Worm (Caenorhabditis elegans) whole organism, L3 larva: ENCODE results near the gene pab-2.

Experiments
- R02D3.7 ChIP-seq: fragments of 150-350 bp; optimal IDR thresholded peaks from 2 replicates; lab custom pipeline; 2014; ENCODE audit warnings: missing biosample characterization, missing genetic modification characterization
- ZK546.5 ChIP-seq: sonication (generic microtip); optimal IDR thresholded peaks from 2 replicates; lab custom pipeline; 2017; ENCODE audit warnings: missing biosample characterization, missing genetic modification characterization
- aly-2 ChIP-seq: fragments of 150-350 bp; optimal IDR thresholded peaks from 2 replicates; lab custom pipeline; 2014; ENCODE audit warnings: missing biosample characterization, missing genetic modification characterization
- ama-1 ChIP-seq: fragments of 150-350 bp; optimal IDR thresholded peaks from 2 replicates; lab custom pipeline; 2018
- ceh-16 ChIP-seq: sonication (generic microtip); optimal IDR thresholded peaks from 2 replicates; lab custom pipeline; 2017; ENCODE audit warnings: missing biosample characterization, missing genetic modification characterization
- ceh-28 ChIP-seq: fragments of 150-350 bp; optimal IDR thresholded peaks from 2 replicates; lab custom pipeline; 2014; ENCODE audit warnings: missing biosample characterization, missing genetic modification reagents, missing genetic modification characterization
- ceh-82 ChIP-seq: fragments of 150-350 bp; optimal IDR thresholded peaks from 2 replicates; lab custom pipeline; 2014; ENCODE audit warnings: missing biosample characterization, missing genetic modification characterization
- ceh-9 ChIP-seq: sonication (generic microtip); optimal IDR thresholded peaks from 2 replicates; lab custom pipeline; 2018; ENCODE audit warnings: missing biosample characterization, missing genetic modification characterization
- daf-12 ChIP-seq: fragments of 150-350 bp; optimal IDR thresholded peaks from 2 replicates; lab custom pipeline; 2014; ENCODE audit warnings: missing biosample characterization, missing genetic modification reagents, missing genetic modification characterization
- egl-27 ChIP-seq: sonication (generic microtip); optimal IDR thresholded peaks from 4 replicates; lab custom pipeline; 2017; ENCODE audit warnings: missing biosample characterization, missing genetic modification reagents, missing genetic modification characterization
- egl-5 ChIP-seq: fragments of 150-350 bp; optimal IDR thresholded peaks from 2 replicates; lab custom pipeline; 2017; ENCODE audit warnings: missing biosample characterization, missing genetic modification reagents, missing genetic modification characterization, inconsistent platforms
- elt-1 ChIP-seq: fragments of 150-350 bp; optimal IDR thresholded peaks from 2 replicates; lab custom pipeline; 2014; ENCODE audit warnings: missing biosample characterization, missing genetic modification characterization
- elt-2 ChIP-seq: sonication (generic microtip); optimal IDR thresholded peaks from 2 replicates; lab custom pipeline; 2016; ENCODE audit warnings: missing genetic modification reagents, mild to moderate bottlenecking, missing genetic modification characterization, missing compliant biosample characterization
- elt-3 ChIP-seq, 3 experiments: fragments of 150-350 bp in 1 of 3; sonication (generic microtip) in 2 of 3; optimal IDR thresholded peaks; 2 replicates in 2 of 3; 4 replicates in 1 of 3; lab custom pipeline; 2014 to 2017; ENCODE audit warnings: missing biosample characterization in 3 of 3, missing genetic modification characterization in 3 of 3
- eor-1 ChIP-seq, 2 experiments: fragments of 150-350 bp; optimal IDR thresholded peaks; 2 replicates each; lab custom pipeline; 2014 to 2018; ENCODE audit warnings: missing biosample characterization in 2 of 2, missing genetic modification characterization in 2 of 2
- fkh-10 ChIP-seq: sonication (generic microtip); optimal IDR thresholded peaks from 2 replicates; lab custom pipeline; 2017; ENCODE audit warnings: missing biosample characterization, missing genetic modification reagents, missing genetic modification characterization
- fkh-2 ChIP-seq: fragments of 150-350 bp; optimal IDR thresholded peaks from 2 replicates; lab custom pipeline; 2014; ENCODE audit warnings: missing biosample characterization, missing genetic modification reagents, missing genetic modification characterization
- fos-1 ChIP-seq: fragments of 150-350 bp; optimal IDR thresholded peaks from 2 replicates; lab custom pipeline; 2014; ENCODE audit warnings: missing biosample characterization, missing genetic modification characterization
- hmg-11 ChIP-seq: sonication (generic microtip); optimal IDR thresholded peaks from 2 replicates; lab custom pipeline; 2016; ENCODE audit warnings: missing genetic modification characterization, missing compliant biosample characterization
- jun-1 ChIP-seq: fragments of 150-350 bp; optimal IDR thresholded peaks from 2 replicates; lab custom pipeline; 2014; ENCODE audit warnings: missing biosample characterization, missing genetic modification reagents, missing genetic modification characterization
- lin-15B ChIP-seq: fragments of 150-350 bp; optimal IDR thresholded peaks from 2 replicates; lab custom pipeline; 2014; ENCODE audit warnings: missing biosample characterization, missing genetic modification characterization
- lin-39 ChIP-seq: fragments of 150-350 bp; optimal IDR thresholded peaks from 2 replicates; lab custom pipeline; 2018; ENCODE audit warnings: missing biosample characterization, missing genetic modification reagents, missing genetic modification characterization
- lsy-12 ChIP-seq: sonication (generic microtip); optimal IDR thresholded peaks from 2 replicates; lab custom pipeline; 2016; ENCODE audit warnings: mild to moderate bottlenecking, missing genetic modification characterization, missing compliant biosample characterization
- mdl-1 ChIP-seq: fragments of 150-350 bp; optimal IDR thresholded peaks from 2 replicates; lab custom pipeline; 2014; ENCODE audit warnings: missing biosample characterization, missing genetic modification characterization
- mml-1 ChIP-seq: fragments of 150-350 bp; sonication (generic microtip); optimal IDR thresholded peaks from 3 replicates; lab custom pipeline; 2014; ENCODE audit warnings: missing biosample characterization, missing genetic modification characterization
- nfya-1 ChIP-seq: sonication (generic microtip); optimal IDR thresholded peaks from 2 replicates; lab custom pipeline; 2017; ENCODE audit warnings: missing genetic modification characterization, mild to moderate bottlenecking, missing compliant biosample characterization, antibody characterized with exemption, moderate library complexity; ENCODE audit not compliant: insufficient read depth
- nhr-11 ChIP-seq: fragments of 150-350 bp; optimal IDR thresholded peaks from 2 replicates; lab custom pipeline; 2014; ENCODE audit warnings: missing biosample characterization, missing genetic modification characterization
- nhr-12 ChIP-seq: fragments of 150-350 bp; optimal IDR thresholded peaks from 2 replicates; lab custom pipeline; 2014; ENCODE audit warnings: missing biosample characterization, missing genetic modification characterization
- nhr-23 ChIP-seq: fragments of 150-350 bp; optimal IDR thresholded peaks from 2 replicates; lab custom pipeline; 2014; ENCODE audit warnings: missing biosample characterization, missing genetic modification reagents, missing genetic modification characterization
- nhr-237 ChIP-seq: fragments of 150-350 bp; optimal IDR thresholded peaks from 2 replicates; lab custom pipeline; 2014; ENCODE audit warnings: missing biosample characterization, missing genetic modification characterization
- nhr-25 ChIP-seq: sonication (generic microtip); optimal IDR thresholded peaks from 2 replicates; lab custom pipeline; 2017; ENCODE audit warnings: missing biosample characterization, missing genetic modification characterization
- nhr-28 ChIP-seq: fragments of 150-350 bp; optimal IDR thresholded peaks from 2 replicates; lab custom pipeline; 2014; ENCODE audit warnings: missing biosample characterization, missing genetic modification characterization
- nhr-43 ChIP-seq: sonication (generic microtip); optimal IDR thresholded peaks from 2 replicates; lab custom pipeline; 2016; ENCODE audit warnings: mild to moderate bottlenecking, missing genetic modification characterization, missing compliant biosample characterization; ENCODE audit not compliant: poor library complexity, severe bottlenecking
- nhr-67 ChIP-seq: fragments of 150-350 bp; optimal IDR thresholded peaks from 2 replicates; lab custom pipeline; 2014; ENCODE audit warnings: missing biosample characterization, missing genetic modification characterization
- nhr-76 ChIP-seq: fragments of 150-350 bp; sonication (generic microtip); optimal IDR thresholded peaks from 5 replicates; lab custom pipeline; 2014; ENCODE audit warnings: missing biosample characterization, missing genetic modification characterization
- nhr-77 ChIP-seq: fragments of 150-350 bp; optimal IDR thresholded peaks from 2 replicates; lab custom pipeline; 2014; ENCODE audit warnings: missing biosample characterization, missing genetic modification characterization
- pha-4 ChIP-seq: fragments of 150-350 bp; optimal IDR thresholded peaks from 2 replicates; lab custom pipeline; 2014; ENCODE audit warnings: missing biosample characterization, missing genetic modification reagents, missing genetic modification characterization
- pqm-1 ChIP-seq: fragments of 150-350 bp; optimal IDR thresholded peaks from 2 replicates; lab custom pipeline; 2017; ENCODE audit warnings: missing biosample characterization, missing genetic modification characterization, inconsistent platforms
- sea-2 ChIP-seq: fragments of 150-350 bp; sonication (generic microtip); optimal IDR thresholded peaks from 4 replicates; lab custom pipeline; 2014; ENCODE audit warnings: missing biosample characterization, missing genetic modification reagents, missing genetic modification characterization
- skn-1 ChIP-seq: fragments of 150-350 bp; optimal IDR thresholded peaks from 2 replicates; lab custom pipeline; 2014; ENCODE audit warnings: missing biosample characterization, missing genetic modification characterization
- snpc-4 ChIP-seq: fragments of 150-350 bp; optimal IDR thresholded peaks from 2 replicates; lab custom pipeline; 2014; ENCODE audit warnings: missing biosample characterization, missing genetic modification characterization
- tbx-2 ChIP-seq: sonication (generic microtip); optimal IDR thresholded peaks from 2 replicates; lab custom pipeline; 2016; ENCODE audit warnings: mild to moderate bottlenecking, missing genetic modification characterization, missing compliant biosample characterization
- unc-39 ChIP-seq: sonication (generic microtip); optimal IDR thresholded peaks from 4 replicates; lab custom pipeline; 2017; ENCODE audit warnings: missing biosample characterization, missing genetic modification characterization
- unc-62 ChIP-seq: fragments of 150-350 bp; sonication (generic microtip); optimal IDR thresholded peaks from 4 replicates; lab custom pipeline; 2014; ENCODE audit warnings: missing biosample characterization, missing genetic modification reagents, missing genetic modification characterization
- zag-1 ChIP-seq: fragments of 150-350 bp; optimal IDR thresholded peaks from 2 replicates; lab custom pipeline; 2014; ENCODE audit warnings: missing biosample characterization, missing genetic modification characterization
- ztf-11 ChIP-seq: fragments of 150-350 bp; optimal IDR thresholded peaks from 2 replicates; lab custom pipeline; 2014; ENCODE audit warnings: missing biosample characterization, missing genetic modification characterization
- ztf-4 ChIP-seq: fragments of 150-350 bp; optimal IDR thresholded peaks from 2 replicates; lab custom pipeline; 2014; ENCODE audit warnings: missing biosample characterization, missing genetic modification characterization

Gene pab-2

DNA sequence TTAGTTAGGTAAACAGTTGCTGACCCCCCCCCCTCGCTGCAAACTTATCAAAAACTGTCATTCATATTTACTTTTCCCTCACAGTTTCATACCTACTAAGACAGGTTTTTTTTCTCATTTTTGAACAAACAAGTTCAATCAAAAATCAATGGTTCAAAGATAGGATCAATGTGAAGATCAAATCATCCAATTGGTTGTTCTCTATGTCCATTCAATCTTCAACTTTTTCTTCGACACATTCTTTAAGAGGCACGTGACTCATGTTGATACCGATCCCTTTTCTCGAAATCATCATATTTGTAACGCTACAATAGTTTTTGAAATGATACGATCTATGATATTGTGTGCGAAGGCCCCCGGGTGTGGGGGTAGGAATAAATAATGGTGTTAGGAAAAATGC, 12.5 kb upstream of the pab-2 start:
- TF ChIP-seq mdl-1 (tag; lab: Kevin White, UChicago): no peak
- no peak for TF ChIP-seq zag-1
- no peak for TF ChIP-seq skn-1 (tag; lab: Kevin White, UChicago)
- TF ChIP-seq nhr-11: no peak
- TF ChIP-seq lin-15B (tag; lab: Kevin White, UChicago): no peak
- TF ChIP-seq egl-27: no peak
- no peak for TF ChIP-seq fos-1
- no peak for TF ChIP-seq nfya-1 (tag; lab: Kevin White, UChicago)
- TF ChIP-seq hmg-11 (tag; lab: Kevin White, UChicago): no peak
- peak; percentile 46 for TF ChIP-seq jun-1 (tag; lab: Kevin White, UChicago)
- no peak for TF ChIP-seq mml-1 (tag; lab: Kevin White, UChicago)
- TF ChIP-seq ceh-82 (tag; lab: Kevin White, UChicago): no peak
- no peak for TF ChIP-seq ama-1
- no peak for TF ChIP-seq fkh-2 (tag; lab: Kevin White, UChicago)
- TF ChIP-seq sea-2 (GFP tag; lab: Kevin White, UChicago): no peak
- no peak for TF ChIP-seq nhr-76 (tag; lab: Kevin White, UChicago)
- TF ChIP-seq eor-1 (tag; optimal IDR thresholded peaks at IDR 0.05; lab: Kevin White, UChicago): no peak
- TF ChIP-seq pha-4 (tag; lab: Kevin White, UChicago): peak; percentile 40
- TF ChIP-seq nhr-43: peak; percentile 72
- no peak for TF ChIP-seq lsy-12 (tag; lab: Kevin White, UChicago)
- no peak for TF ChIP-seq unc-62 (GFP tag; lab: Kevin White, UChicago)
- peak; percentile 21 for TF ChIP-seq ceh-28
- no peak for TF ChIP-seq ZK546.5 (tag; lab: Kevin White, UChicago)
- peak; percentile 70 for TF ChIP-seq nhr-25 (tag; lab: Kevin White, UChicago)
- TF ChIP-seq nhr-237 (tag; lab: Kevin White, UChicago): no peak
- no peak for TF ChIP-seq unc-39
- no peak for TF ChIP-seq nhr-67 (tag; lab: Kevin White, UChicago)
- TF ChIP-seq elt-2 (tag; lab: Kevin White, UChicago): peak; percentile 6
- no peak for TF ChIP-seq aly-2
- TF ChIP-seq ztf-4 (tag; lab: Kevin White, UChicago): no peak
- no peak for TF ChIP-seq ceh-16 (tag; lab: Kevin White, UChicago)
- TF ChIP-seq tbx-2 (tag; lab: Kevin White, UChicago): no peak
- no peak for TF ChIP-seq fkh-10 (GFP tag; lab: Kevin White, UChicago)
- no peak for TF ChIP-seq snpc-4
- TF ChIP-seq pqm-1 (tag; lab: Kevin White, UChicago): no peak
- TF ChIP-seq lin-39 (tag; lab: Kevin White, UChicago): no peak
- no peak for TF ChIP-seq nhr-28 (tag; lab: Kevin White, UChicago)
- TF ChIP-seq ceh-9 (tag; lab: Kevin White, UChicago): no peak
- no peak for TF ChIP-seq nhr-12 (tag; lab: Kevin White, UChicago)
- TF ChIP-seq ztf-11 (tag; lab: Kevin White, UChicago): no peak
- peak; percentile 45 to 62 (median 46) for TF ChIP-seq elt-3 (tag; optimal IDR thresholded peaks at IDR 0.05; lab: Kevin White, UChicago)
- no peak for TF ChIP-seq R02D3.7 (tag; lab: Kevin White, UChicago)
- no peak for TF ChIP-seq egl-5 (tag; lab: Kevin White, UChicago)
- peak; percentile 70 for TF ChIP-seq nhr-23
- TF ChIP-seq daf-12 (tag; lab: Kevin White, UChicago): no peak
- no peak for TF ChIP-seq nhr-77 (tag; lab: Kevin White, UChicago)
- peak; percentile 97 for TF ChIP-seq elt-1 (tag; lab: Kevin White, UChicago)

DNA sequence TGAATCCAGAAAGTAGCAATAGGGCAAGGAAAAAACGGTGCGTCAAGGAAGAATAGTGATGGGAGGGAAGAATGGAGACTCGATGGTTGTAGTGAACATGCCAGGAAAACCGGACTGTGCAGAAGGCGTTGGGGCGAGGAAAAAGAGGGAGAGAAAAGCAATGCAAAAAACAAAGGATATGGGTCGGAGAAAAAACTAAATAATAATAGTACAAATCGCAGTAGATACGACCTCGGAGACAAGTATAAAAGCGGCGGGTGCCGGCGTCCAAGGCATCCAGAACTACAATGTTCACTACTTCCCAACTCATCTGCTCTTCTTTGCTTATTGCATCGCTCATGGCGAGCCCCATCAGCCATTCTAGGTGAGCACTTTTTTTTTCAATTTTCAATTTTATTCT, 9.5 kb upstream of the pab-2 start, which contains the start of gene R01E6.5:
Gene R01E6.5 (plus strand): TSS at position 301 of the 400 bp plus-strand sequence.
- TF ChIP-seq daf-12 (tag; lab: Kevin White, UChicago) (no peak), ceh-82 (tag; lab: Kevin White, UChicago) (no peak), ceh-28 (no peak), nhr-11 (no peak), lin-39 (tag; lab: Kevin White, UChicago) (no peak), nhr-76 (tag; lab: Kevin White, UChicago) (no peak), sea-2 (GFP tag; lab: Kevin White, UChicago) (no peak), eor-1 (tag; optimal IDR thresholded peaks at IDR 0.05; lab: Kevin White, UChicago) (no peak), pqm-1 (tag; lab: Kevin White, UChicago) (no peak), nhr-43 (no peak), nhr-25 (tag; lab: Kevin White, UChicago) (no peak), tbx-2 (tag; lab: Kevin White, UChicago) (no peak)
- TF ChIP-seq, all 47 proteins: peak for 0
